Worm (Caenorhabditis elegans): ENCODE data around the gene C45B2.6.
A peak's percentile ranks its signal among the peaks of the same experiment; 100 is the strongest.

DNA sequence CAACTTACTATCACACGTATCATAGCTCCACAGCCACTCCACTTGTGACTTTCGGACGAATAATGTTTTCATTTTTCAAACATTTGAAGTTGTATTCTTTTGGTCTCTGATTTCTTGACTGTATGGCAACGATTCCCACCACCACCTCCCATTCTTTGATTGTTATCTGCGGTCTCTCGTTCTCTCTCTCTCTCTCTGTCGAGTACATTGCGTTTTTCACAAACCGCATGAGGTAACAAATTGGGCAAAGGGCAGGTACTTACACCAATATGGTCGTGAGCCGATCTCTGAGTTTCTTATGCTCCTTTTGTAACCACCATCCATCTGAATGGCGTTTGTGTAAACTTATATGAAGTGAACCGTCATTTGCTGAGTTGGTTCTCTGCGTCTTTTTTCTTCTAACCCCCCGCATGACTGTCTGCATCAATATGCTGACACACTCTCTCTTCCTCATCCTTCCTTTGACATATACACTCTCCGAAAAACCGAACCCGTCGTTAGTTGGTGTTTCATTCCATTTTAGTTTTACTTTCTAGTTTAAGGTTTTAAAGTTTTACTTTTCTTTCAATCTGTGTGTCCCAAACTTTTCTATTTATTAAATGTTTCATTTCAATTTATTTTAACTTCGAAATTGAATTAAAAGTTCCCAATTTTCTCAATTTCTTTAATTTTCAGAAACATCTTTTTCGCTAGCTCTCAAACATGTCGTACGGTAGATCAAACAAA lies 5.1 kb downstream of the C45B2.6 start, which contains the start of gene gln-1:
- 0 out of 2 replicates have a peak, but pooled peaks have one; percentile 18 for TF ChIP-seq ztf-23 (GFP tag; IDR thresholded peaks at IDR 0.05)
- no peak for TF ChIP-seq med-1 (GFP tag; optimal IDR thresholded peaks at IDR 0.05; ENCODE audit: insufficient read depth)
- TF ChIP-seq klf-2 (GFP tag; conservative IDR thresholded peaks at IDR 0.05), result no peak
- no peak for TF ChIP-seq T22C8.4 (GFP tag; IDR thresholded peaks at IDR 0.05)
- TF ChIP-seq cog-1 (tag; optimal IDR thresholded peaks at IDR 0.05), result no peak
- TF ChIP-seq tab-1 (GFP tag; IDR thresholded peaks at IDR 0.05), result no peak
- no peak for TF ChIP-seq ztf-29 (GFP tag; IDR thresholded peaks at IDR 0.05)
- TF ChIP-seq flt-1 (GFP tag; IDR thresholded peaks at IDR 0.05), result no peak

Data from whole organism, midembryonic.